Fruit fly (Drosophila melanogaster): ENCODE results near the gene Cpr35B.

Gene Cpr35B

dm6 chr2L:14461066-14461465 is 36.1 kb upstream of the Cpr35B start (continued):
- TF ChIP-seq CkIIα-i1 (GFP tag; IDR thresholded peaks at IDR 0.05) (no peak), CG15479 (GFP tag; optimal IDR thresholded peaks at IDR 0.05) (peak; percentile 41), pzg (GFP tag; optimal IDR thresholded peaks at IDR 0.05) (no peak), CG10267 (tag; optimal IDR thresholded peaks at IDR 0.05) (peak; percentile 83), psq (GFP tag; optimal IDR thresholded peaks at IDR 0.05) (peak; percentile 46), bcd (GFP tag; optimal IDR thresholded peaks at IDR 0.05) (peak; percentile 66), Ssrp (tag; optimal IDR thresholded peaks at IDR 0.05) (peak; percentile 78), CG9215 (GFP tag; IDR thresholded peaks at IDR 0.05) (peak; percentile 59; the same call in 1 of the 2 replicates), CG2116 (GFP tag; optimal IDR thresholded peaks at IDR 0.05) (peak; percentile 55), CG1024 (GFP tag; IDR thresholded peaks at IDR 0.05) (peak; percentile 65), Opbp (GFP tag; IDR thresholded peaks at IDR 0.05; ENCODE audit: partially characterized antibody) (no peak), Aef1 (GFP tag; IDR thresholded peaks at IDR 0.05) (peak; percentile 61), Dip2 (GFP tag; IDR thresholded peaks at IDR 0.05) (no peak), CG8388 (GFP tag; optimal IDR thresholded peaks at IDR 0.05) (peak; percentile 88), Dfd (GFP tag; optimal IDR thresholded peaks at IDR 0.05) (no peak), Optix (GFP tag; IDR thresholded peaks at IDR 0.05) (peak; percentile 33; the same call in 1 of the 3 replicates), sc (optimal IDR thresholded peaks at IDR 0.05) (no peak), sc (GFP tag; optimal IDR thresholded peaks at IDR 0.05) (peak; percentile 76), ATbp (GFP tag; optimal IDR thresholded peaks at IDR 0.05) (peak; percentile 58), Hr3 (GFP tag; optimal IDR thresholded peaks at IDR 0.05) (peak; percentile 69), CG31441 (GFP tag; IDR thresholded peaks at IDR 0.05) (peak; percentile 82), odd (GFP tag; optimal IDR thresholded peaks at IDR 0.05) (peak; percentile 82), Chrac-16 (GFP tag; optimal IDR thresholded peaks at IDR 0.05) (peak; percentile 84), CG1647 (GFP tag; optimal IDR thresholded peaks at IDR 0.05) (peak; percentile 71), CG3847 (GFP tag; IDR thresholded peaks at IDR 0.05) (peak; percentile 61), hth (optimal IDR thresholded peaks at IDR 0.05) (peak; percentile 15), E2f1 (GFP tag; IDR thresholded peaks at IDR 0.05) (peak; percentile 66), Rx (GFP tag; IDR thresholded peaks at IDR 0.05) (peak; percentile 70), HmgD (GFP tag; optimal IDR thresholded peaks at IDR 0.05) (no peak), Hmr (GFP tag; optimal IDR thresholded peaks at IDR 0.05) (peak; percentile 60), mld (GFP tag; IDR thresholded peaks at IDR 0.05; ENCODE audit: partially characterized antibody) (no peak), CG18619 (GFP tag; optimal IDR thresholded peaks at IDR 0.05) (peak; percentile 73), PHDP (tag; optimal IDR thresholded peaks at IDR 0.05) (peak; percentile 69), Sin3A (optimal IDR thresholded peaks at IDR 0.05) (no peak), Lim3 (GFP tag; IDR thresholded peaks at IDR 0.05) (no peak), CG16863 (GFP tag; optimal IDR thresholded peaks at IDR 0.05) (peak; percentile 85), pfk (GFP tag; optimal IDR thresholded peaks at IDR 0.05) (no peak), Atf-2 (GFP tag; optimal IDR thresholded peaks at IDR 0.05) (peak; percentile 79), insv (GFP tag; optimal IDR thresholded peaks at IDR 0.05) (no peak), chinmo (GFP tag; IDR thresholded peaks at IDR 0.05; ENCODE audit: partially characterized antibody) (no peak), her (GFP tag; optimal IDR thresholded peaks at IDR 0.05) (peak; percentile 77), Bteb2 (GFP tag; optimal IDR thresholded peaks at IDR 0.05) (peak; percentile 57), sisA (GFP tag; IDR thresholded peaks at IDR 0.05) (peak; percentile 69), Doc3 (GFP tag; IDR thresholded peaks at IDR 0.05; ENCODE audit: partially characterized antibody) (no peak), bigmax (GFP tag; optimal IDR thresholded peaks at IDR 0.05) (no peak), CG11093 (GFP tag; IDR thresholded peaks at IDR 0.05) (peak; percentile 74), lab (GFP tag; optimal IDR thresholded peaks at IDR 0.05) (peak; percentile 55), gcm2 (GFP tag; optimal IDR thresholded peaks at IDR 0.05) (peak; percentile 46), seq (GFP tag; IDR thresholded peaks at IDR 0.05) (peak; percentile 68; the same call in 1 of the 2 replicates), Jarid2 (GFP tag; optimal IDR thresholded peaks at IDR 0.05) (peak; percentile 38), CG14965 (GFP tag; optimal IDR thresholded peaks at IDR 0.05; ENCODE audit: borderline replicate concordance) (peak; percentile 63), CG10565 (GFP tag; optimal IDR thresholded peaks at IDR 0.05) (peak; percentile 65)

Data from whole organism, embryonic.